Fruit fly (Drosophila melanogaster) whole organism, embryonic: ENCODE measurements around the gene cnir.

Experiments
- BEAF-32 ChIP-seq: fragments of 200-800 bp; sonication (Bioruptor generic); optimal IDR thresholded peaks from 3 replicates; lab custom pipeline; 2017; ENCODE audit warnings: missing biosample characterization, missing genetic modification characterization, mild to moderate bottlenecking, moderate library complexity, missing genetic modification reagents
- CG10654 ChIP-seq: fragments of 200-800 bp; sonication (Bioruptor generic); optimal IDR thresholded peaks from 2 replicates; lab custom pipeline; 2016; ENCODE audit warnings: missing biosample characterization, missing genetic modification characterization
- CG11247 ChIP-seq: fragments of 200-800 bp; sonication (Bioruptor generic); IDR thresholded peaks from 2 replicates; pipeline ENCODE4 v1.3.6; 2022; ENCODE audit warnings: missing biosample characterization, missing genetic modification characterization
- CG11398 ChIP-seq: fragments of 200-800 bp; sonication (Bioruptor generic); optimal IDR thresholded peaks from 2 replicates; lab custom pipeline; 2016; ENCODE audit warnings: missing biosample characterization, missing genetic modification characterization
- CG11696 ChIP-seq: fragments of 200-800 bp; sonication (Bioruptor generic); IDR thresholded peaks from 2 replicates; pipeline ENCODE4 v1.3.6; 2022; ENCODE audit warnings: missing biosample characterization, missing genetic modification characterization
- CG12071 ChIP-seq: fragments of 200-800 bp; sonication (Bioruptor generic); optimal IDR thresholded peaks from 3 replicates; lab custom pipeline; 2018; ENCODE audit warnings: missing biosample characterization, mild to moderate bottlenecking, missing genetic modification characterization
- CG13287 ChIP-seq: fragments of 200-800 bp; sonication (Bioruptor generic); IDR thresholded peaks from 2 replicates; pipeline ENCODE4 v1.3.6; 2022; ENCODE audit warnings: missing biosample characterization, missing genetic modification characterization; ENCODE audit not compliant: partially characterized antibody
- CG13894 ChIP-seq: fragments of 200-800 bp; sonication (Bioruptor generic); optimal IDR thresholded peaks from 3 replicates; lab custom pipeline; 2018; ENCODE audit warnings: missing biosample characterization, mild to moderate bottlenecking, missing genetic modification characterization, moderate library complexity
- CG14050 ChIP-seq: fragments of 200-800 bp; sonication (Bioruptor generic); IDR thresholded peaks from 3 replicates; pipeline ENCODE4 v1.3.6; 2022; ENCODE audit warnings: missing biosample characterization, missing genetic modification characterization
- CG16863 ChIP-seq: fragments of 200-800 bp; sonication (Bioruptor generic); optimal IDR thresholded peaks from 3 replicates; lab custom pipeline; 2016; ENCODE audit warnings: missing biosample characterization, missing genetic modification characterization
- CG18011 ChIP-seq: fragments of 200-800 bp; sonication (Bioruptor generic); optimal IDR thresholded peaks from 2 replicates; lab custom pipeline; 2017; ENCODE audit warnings: missing biosample characterization, missing genetic modification characterization, mild to moderate bottlenecking, moderate library complexity, missing genotype
- CG18619 ChIP-seq: fragments of 200-800 bp; sonication (Bioruptor generic); optimal IDR thresholded peaks from 3 replicates; lab custom pipeline; 2017; ENCODE audit warnings: missing biosample characterization, mild to moderate bottlenecking, missing genetic modification characterization
- CG30020 ChIP-seq: fragments of 200-800 bp; optimal IDR thresholded peaks from 2 replicates; lab custom pipeline; 2019; ENCODE audit warnings: missing biosample characterization, mild to moderate bottlenecking, missing genetic modification characterization, moderate library complexity
- CG33557 ChIP-seq: fragments of 200-800 bp; sonication (Bioruptor generic); optimal IDR thresholded peaks from 2 replicates; lab custom pipeline; 2019; ENCODE audit warnings: missing biosample characterization, mild to moderate bottlenecking, missing genetic modification characterization, moderate library complexity
- CG3995 ChIP-seq: fragments of 200-800 bp; sonication (Bioruptor generic); optimal IDR thresholded peaks from 3 replicates; lab custom pipeline; 2016; ENCODE audit warnings: missing biosample characterization, missing genetic modification characterization
- CG4820 ChIP-seq: fragments of 200-800 bp; sonication (Bioruptor generic); optimal IDR thresholded peaks from 3 replicates; lab custom pipeline; 2016; ENCODE audit warnings: missing biosample characterization, missing genetic modification characterization
- CG6854 ChIP-seq: fragments of 200-800 bp; sonication (Bioruptor generic); optimal IDR thresholded peaks from 3 replicates; lab custom pipeline; 2017; ENCODE audit warnings: missing biosample characterization, mild to moderate bottlenecking, missing genetic modification characterization
- CG7745 ChIP-seq: fragments of 200-800 bp; sonication (Bioruptor generic); optimal IDR thresholded peaks from 2 replicates; lab custom pipeline; 2018; ENCODE audit warnings: missing biosample characterization, mild to moderate bottlenecking, missing genetic modification characterization, moderate library complexity
- CG9817 ChIP-seq: fragments of 200-800 bp; sonication (Bioruptor generic); optimal IDR thresholded peaks from 2 replicates; lab custom pipeline; 2018; ENCODE audit warnings: missing biosample characterization, mild to moderate bottlenecking, missing genetic modification characterization, moderate library complexity
- Dbx ChIP-seq: fragments of 200-800 bp; sonication (Bioruptor generic); IDR thresholded peaks from 3 replicates; pipeline ENCODE4 v1.3.6; 2022; ENCODE audit warnings: missing biosample characterization, missing genetic modification characterization
- E2f1 ChIP-seq: fragments of 200-800 bp; sonication (Bioruptor generic); IDR thresholded peaks from 2 replicates; pipeline ENCODE4 v1.3.6; 2022; ENCODE audit warnings: missing biosample characterization, missing genetic modification characterization
- Kr ChIP-seq: fragments of 200-800 bp; sonication (Bioruptor generic); optimal IDR thresholded peaks from 2 replicates; lab custom pipeline; 2017; ENCODE audit warnings: missing biosample characterization, mild to moderate bottlenecking, missing genetic modification characterization
- Max ChIP-seq: fragments of 200-800 bp; sonication (Bioruptor generic); optimal IDR thresholded peaks from 2 replicates; lab custom pipeline; 2016; ENCODE audit warnings: missing biosample characterization, mild to moderate bottlenecking, missing genetic modification characterization
- NC2β ChIP-seq: fragments of 200-800 bp; sonication (Bioruptor generic); optimal IDR thresholded peaks from 2 replicates; lab custom pipeline; 2016; ENCODE audit warnings: missing biosample characterization, missing genetic modification characterization
- NFAT ChIP-seq: fragments of 200-800 bp; sonication (Bioruptor generic); IDR thresholded peaks from 2 replicates; pipeline ENCODE4 v1.3.6; 2022; ENCODE audit warnings: missing biosample characterization, missing genetic modification characterization
- PHDP ChIP-seq: fragments of 200-800 bp; sonication (Bioruptor generic); optimal IDR thresholded peaks from 3 replicates; lab custom pipeline; 2018; ENCODE audit warnings: missing biosample characterization, mild to moderate bottlenecking, missing genetic modification characterization, moderate library complexity
- Six4 ChIP-seq: fragments of 200-800 bp; sonication (Bioruptor generic); optimal IDR thresholded peaks from 2 replicates; lab custom pipeline; 2016; ENCODE audit warnings: missing biosample characterization, missing genetic modification characterization
- Usf ChIP-seq: fragments of 200-800 bp; sonication (Bioruptor generic); optimal IDR thresholded peaks from 2 replicates; lab custom pipeline; 2017; ENCODE audit warnings: missing genotype, missing biosample characterization, missing genetic modification characterization
- Xrp1 ChIP-seq: fragments of 200-800 bp; sonication (Bioruptor generic); IDR thresholded peaks from 2 replicates; pipeline ENCODE4 v1.3.6; 2022; ENCODE audit warnings: missing biosample characterization, missing genetic modification characterization
- abd-A ChIP-seq: fragments of 200-800 bp; sonication (Bioruptor generic); optimal IDR thresholded peaks from 3 replicates; lab custom pipeline; 2019; ENCODE audit warnings: missing biosample characterization, mild to moderate bottlenecking, missing genetic modification characterization, moderate library complexity
- ase ChIP-seq: fragments of 200-800 bp; sonication (Bioruptor generic); IDR thresholded peaks from 3 replicates; pipeline ENCODE4 v1.3.6; 2022; ENCODE audit warnings: missing biosample characterization, missing genetic modification characterization
- bab2 ChIP-seq: fragments of 200-800 bp; sonication (Bioruptor generic); optimal IDR thresholded peaks from 2 replicates; lab custom pipeline; 2016; ENCODE audit warnings: missing biosample characterization, missing genetic modification characterization
- chinmo ChIP-seq: fragments of 200-800 bp; sonication (Bioruptor generic); IDR thresholded peaks from 4 replicates; pipeline ENCODE4 v1.3.6; 2022; ENCODE audit warnings: missing biosample characterization, missing genetic modification characterization; ENCODE audit not compliant: partially characterized antibody
- croc ChIP-seq: fragments of 200-800 bp; sonication (Bioruptor generic); conservative IDR thresholded peaks from 3 replicates; pipeline ENCODE4 v1.3.6; 2022; ENCODE audit warnings: missing biosample characterization, missing genetic modification characterization
- cwo ChIP-seq: fragments of 200-800 bp; sonication (Bioruptor generic); optimal IDR thresholded peaks from 3 replicates; lab custom pipeline; 2017; ENCODE audit warnings: missing biosample characterization, missing genetic modification characterization, mild to moderate bottlenecking, moderate library complexity, missing genetic modification reagents
- dan ChIP-seq: fragments of 200-800 bp; sonication (Bioruptor generic); IDR thresholded peaks from 2 replicates; pipeline ENCODE4 v1.3.6; 2022; ENCODE audit warnings: missing biosample characterization, missing genetic modification characterization
- dpn ChIP-seq, 2 experiments: fragments of 200-800 bp; sonication (Bioruptor generic); optimal IDR thresholded peaks; 3 replicates each; lab custom pipeline; 2016; ENCODE audit warnings: missing biosample characterization in 2 of 2, missing genetic modification characterization in 2 of 2
- eyg ChIP-seq: fragments of 200-800 bp; sonication (Bioruptor generic); optimal IDR thresholded peaks from 3 replicates; lab custom pipeline; 2016; ENCODE audit warnings: missing biosample characterization, missing genetic modification characterization
- gfzf ChIP-seq: fragments of 200-800 bp; sonication (Bioruptor generic); optimal IDR thresholded peaks from 2 replicates; lab custom pipeline; 2016; ENCODE audit warnings: missing biosample characterization, mild to moderate bottlenecking, missing genetic modification characterization, moderate library complexity
- insv ChIP-seq, 2 experiments: fragments of 200-800 bp; sonication (Bioruptor generic); optimal IDR thresholded peaks; 3 replicates each; lab custom pipeline; 2016 to 2018; ENCODE audit warnings: missing biosample characterization in 2 of 2, missing genetic modification characterization in 2 of 2
- jigr1 ChIP-seq: fragments of 200-800 bp; sonication (Bioruptor generic); IDR thresholded peaks from 3 replicates; pipeline ENCODE4 v1.3.6; 2022; ENCODE audit warnings: missing biosample characterization, missing genetic modification characterization
- jumu ChIP-seq: fragments of 200-800 bp; sonication (Bioruptor generic); optimal IDR thresholded peaks from 3 replicates; lab custom pipeline; 2016; ENCODE audit warnings: missing biosample characterization, missing genetic modification characterization
- lbe ChIP-seq: fragments of 200-800 bp; sonication (Bioruptor generic); optimal IDR thresholded peaks from 2 replicates; lab custom pipeline; 2016; ENCODE audit warnings: missing biosample characterization, mild to moderate bottlenecking, missing genetic modification characterization
- mam ChIP-seq: fragments of 200-800 bp; sonication (Bioruptor generic); optimal IDR thresholded peaks from 3 replicates; lab custom pipeline; 2016; ENCODE audit warnings: missing biosample characterization, missing genetic modification characterization
- pan ChIP-seq, 4 experiments: fragments of >200 bp in 3 of 4; fragments of 200-800 bp in 1 of 4; sonication (Bioruptor generic) in 1 of 4; optimal IDR thresholded peaks in 3 of 4; IDR thresholded peaks in 1 of 4; 2 replicates each; pipeline versions ENCODE4 v1.3.6 to Lab custom; 2017 to 2022; ENCODE audit warnings: missing biosample characterization in 2 of 4, missing genetic modification characterization in 2 of 4, mixed read lengths in 1 of 4
- sqz ChIP-seq: fragments of 200-800 bp; sonication (Bioruptor generic); optimal IDR thresholded peaks from 3 replicates; lab custom pipeline; 2018; ENCODE audit warnings: missing biosample characterization, mild to moderate bottlenecking, missing genetic modification characterization
- vfl ChIP-seq: fragments of 200-800 bp; sonication (Bioruptor generic); optimal IDR thresholded peaks from 2 replicates; lab custom pipeline; 2016; ENCODE audit warnings: missing biosample characterization, missing genetic modification characterization
- vnd ChIP-seq: fragments of 200-800 bp; sonication (Bioruptor generic); IDR thresholded peaks from 3 replicates; pipeline ENCODE4 v1.3.6; 2022; ENCODE audit warnings: missing biosample characterization, missing genetic modification characterization; ENCODE audit not compliant: partially characterized antibody

Gene cnir

DNA sequence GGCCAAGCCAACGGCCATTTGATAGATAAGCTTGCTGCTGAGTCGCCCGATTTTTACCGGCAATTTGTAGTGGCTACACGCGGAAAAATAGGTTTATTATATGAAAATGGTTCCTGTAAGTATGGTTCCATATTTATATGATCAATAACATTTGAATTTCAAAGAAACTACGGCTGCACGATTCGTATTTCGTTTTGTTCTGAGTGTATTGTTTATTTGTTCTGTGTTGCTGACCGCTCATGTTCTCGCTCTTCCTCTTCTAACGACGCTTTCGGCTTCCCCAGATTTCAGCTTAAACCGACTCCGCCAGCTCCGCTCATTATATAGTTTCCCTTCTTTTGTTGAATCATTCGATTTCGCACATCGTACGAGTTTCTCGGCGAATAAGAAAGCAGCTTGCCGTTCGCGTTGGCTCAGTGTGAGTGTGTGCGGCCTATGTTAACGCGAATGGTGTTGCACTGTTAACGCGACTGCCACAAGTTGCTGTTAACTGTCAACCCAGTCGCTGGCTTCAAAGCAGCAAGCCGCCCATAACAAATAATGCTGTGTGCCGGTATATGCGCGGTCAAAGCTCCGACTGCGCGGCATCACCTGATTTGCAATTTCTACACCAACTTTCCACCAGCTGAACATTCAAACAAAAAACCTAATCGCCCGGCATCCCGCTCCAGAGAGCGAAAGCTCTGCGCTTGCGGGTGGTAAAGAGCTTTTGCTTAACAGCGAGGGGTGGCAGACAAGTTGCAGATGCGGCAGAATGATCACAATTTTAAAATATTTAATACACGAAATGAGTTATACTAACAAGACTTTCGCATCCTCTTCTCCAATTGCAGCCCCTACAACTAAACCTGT lies 19.4 kb upstream of the cnir start (continued):
- TF ChIP-seq E2f1 = peak; percentile 35; the same call in 1 of the 2 replicates
- TF ChIP-seq CG16863 (GFP tag; lab: Kevin White, UChicago) = no peak
- peak; percentile 96 for TF ChIP-seq CG13894 (tag; lab: Kevin White, UChicago)
- TF ChIP-seq gfzf (GFP tag; lab: Kevin White, UChicago) = no peak
- TF ChIP-seq CG33557 (GFP tag; lab: Kevin White, UChicago) = no peak
- no peak for TF ChIP-seq PHDP (tag; lab: Kevin White, UChicago)
- TF ChIP-seq abd-A (tag; lab: Kevin White, UChicago) = no peak
- no peak for TF ChIP-seq jumu (GFP tag; lab: Kevin White, UChicago)
- no peak for TF ChIP-seq insv (GFP tag; optimal IDR thresholded peaks at IDR 0.05; lab: Kevin White, UChicago)
- TF ChIP-seq CG30020 (tag; lab: Kevin White, UChicago) = no peak
- no peak for TF ChIP-seq Six4 (GFP tag; lab: Kevin White, UChicago)
- TF ChIP-seq Max = no peak
- peak; percentile 29 for TF ChIP-seq CG9817 (tag; lab: Kevin White, UChicago)
- TF ChIP-seq CG4820 (GFP tag; lab: Kevin White, UChicago) = no peak
- TF ChIP-seq CG11696 = 0 out of 2 replicates have a peak, but pooled peaks have one; percentile 36
- no peak for TF ChIP-seq jigr1 (GFP tag; lab: Robert Waterston, UW)
- TF ChIP-seq vnd = no peak
- peak; percentile 25 for TF ChIP-seq CG12071
- TF ChIP-seq lbe = no peak
- TF ChIP-seq vfl (GFP tag; lab: Kevin White, UChicago) = peak; percentile 40
- TF ChIP-seq Usf (GFP tag; lab: Kevin White, UChicago) = peak; percentile 28
- TF ChIP-seq NFAT (GFP tag; lab: Robert Waterston, UW) = no peak
- peak; percentile 80; the same call in 2 of the 4 replicates for TF ChIP-seq chinmo (GFP tag; lab: Robert Waterston, UW)
- TF ChIP-seq croc = no peak
- no peak for TF ChIP-seq CG10654
- TF ChIP-seq eyg (GFP tag; lab: Kevin White, UChicago) = peak; percentile 43
- peak; percentile 43; the same call in 1 of the 2 replicates for TF ChIP-seq CG11247
- TF ChIP-seq Xrp1 (GFP tag; lab: Robert Waterston, UW) = peak; percentile 47
- 0 out of 3 replicates have a peak, but pooled peaks have one; percentile 25 for TF ChIP-seq Dbx (GFP tag; lab: Robert Waterston, UW)
- TF ChIP-seq NC2β = no peak
- TF ChIP-seq Kr (GFP tag; lab: Kevin White, UChicago) = no peak
- no peak for TF ChIP-seq dan (GFP tag; lab: Robert Waterston, UW)
- no peak for TF ChIP-seq sqz (GFP tag; lab: Kevin White, UChicago)
- TF ChIP-seq dpn (GFP tag; optimal IDR thresholded peaks at IDR 0.05; lab: Kevin White, UChicago) = peak in 1 of 2 experiments; percentile 23
- no peak for TF ChIP-seq CG7745 (tag; lab: Kevin White, UChicago)
- peak; percentile 9; the same call in 1 of the 3 replicates for TF ChIP-seq CG14050 (GFP tag; lab: Robert Waterston, UW)
- TF ChIP-seq CG18011 = no peak
- TF ChIP-seq BEAF-32 (GFP tag; lab: Kevin White, UChicago) = no peak
- no peak for TF ChIP-seq CG11398
- TF ChIP-seq pan (optimal IDR thresholded peaks at IDR 0.05; lab: Kevin White, UChicago) = no peak
- no peak for TF ChIP-seq pan (GFP tag; optimal IDR thresholded peaks at IDR 0.05 in 1 of 2, IDR thresholded peaks at IDR 0.05 in 1 of 2)
- peak; percentile 39 for TF ChIP-seq cwo
- no peak for TF ChIP-seq CG6854
- TF ChIP-seq CG18619 (GFP tag; lab: Kevin White, UChicago) = peak; percentile 14
- TF ChIP-seq CG3995 (GFP tag; lab: Kevin White, UChicago) = no peak
- no peak for TF ChIP-seq ase
- no peak for TF ChIP-seq bab2
- peak; percentile 52 for TF ChIP-seq mam (GFP tag; lab: Kevin White, UChicago)
- 0 out of 2 replicates have a peak, but pooled peaks have one; percentile 35 for TF ChIP-seq CG13287 (GFP tag; lab: Robert Waterston, UW)
